Worm (Caenorhabditis elegans) whole organism, L2 larva: Measurements from ENCODE around the gene K02E2.11.
A peak's percentile ranks its signal among the peaks of the same experiment; 100 is the strongest.

Experiments used
- C34F6.9 ChIP-seq: fragments of 150-350 bp; optimal IDR thresholded peaks from 2 replicates; lab custom pipeline; 2014; ENCODE audit warnings: missing biosample characterization, missing genetic modification characterization
- F13H6.1 ChIP-seq: sonication (generic microtip); optimal IDR thresholded peaks from 2 replicates; lab custom pipeline; 2016; ENCODE audit warnings: missing genetic modification characterization, missing compliant biosample characterization
- R02D3.7 ChIP-seq: fragments of 150-350 bp; optimal IDR thresholded peaks from 2 replicates; lab custom pipeline; 2014; ENCODE audit warnings: missing biosample characterization, missing genetic modification characterization
- ZK546.5 ChIP-seq: sonication (generic microtip); optimal IDR thresholded peaks from 2 replicates; lab custom pipeline; 2017; ENCODE audit warnings: missing biosample characterization, missing genetic modification characterization
- alr-1 ChIP-seq: fragments of 150-350 bp; optimal IDR thresholded peaks from 2 replicates; lab custom pipeline; 2014; ENCODE audit warnings: missing biosample characterization, missing genetic modification characterization
- aly-2 ChIP-seq: fragments of 150-350 bp; optimal IDR thresholded peaks from 2 replicates; lab custom pipeline; 2014; ENCODE audit warnings: missing biosample characterization, missing genetic modification characterization
- ama-1 ChIP-seq: fragments of 150-350 bp; optimal IDR thresholded peaks from 2 replicates; lab custom pipeline; 2018; ENCODE audit warnings: inconsistent platforms
- blmp-1 ChIP-seq: sonication (generic microtip); optimal IDR thresholded peaks from 2 replicates; lab custom pipeline; 2017; ENCODE audit warnings: missing genetic modification characterization, mild to moderate bottlenecking, missing compliant biosample characterization, antibody characterized with exemption, moderate library complexity; ENCODE audit not compliant: insufficient read depth
- ceh-16 ChIP-seq: fragments of 150-350 bp; optimal IDR thresholded peaks from 2 replicates; lab custom pipeline; 2014; ENCODE audit warnings: missing biosample characterization, missing genetic modification characterization
- crh-2 ChIP-seq: sonication (generic microtip); optimal IDR thresholded peaks from 2 replicates; lab custom pipeline; 2017; ENCODE audit warnings: missing biosample characterization, missing genetic modification characterization
- egl-27 ChIP-seq: sonication (generic microtip); optimal IDR thresholded peaks from 3 replicates; lab custom pipeline; 2017; ENCODE audit warnings: missing biosample characterization, missing genetic modification reagents, missing genetic modification characterization
- elt-3 ChIP-seq: sonication (generic microtip); optimal IDR thresholded peaks from 2 replicates; lab custom pipeline; 2017; ENCODE audit warnings: missing biosample characterization, missing genetic modification characterization
- fos-1 ChIP-seq: fragments of 150-350 bp; optimal IDR thresholded peaks from 2 replicates; lab custom pipeline; 2014; ENCODE audit warnings: missing biosample characterization, missing genetic modification characterization
- gmeb-1 ChIP-seq: fragments of 150-350 bp; optimal IDR thresholded peaks from 2 replicates; lab custom pipeline; 2014; ENCODE audit warnings: missing biosample characterization, missing genetic modification characterization
- lin-11 ChIP-seq: fragments of 150-350 bp; sonication (generic microtip); optimal IDR thresholded peaks from 2 replicates; lab custom pipeline; 2014; ENCODE audit warnings: missing biosample characterization, missing genetic modification characterization, inconsistent platforms, mixed read lengths
- lin-13 ChIP-seq: fragments of 150-350 bp; optimal IDR thresholded peaks from 2 replicates; lab custom pipeline; 2014; ENCODE audit warnings: missing biosample characterization, missing genetic modification reagents, missing genetic modification characterization
- lin-39 ChIP-seq: fragments of 150-350 bp; optimal IDR thresholded peaks from 2 replicates; lab custom pipeline; 2014; ENCODE audit warnings: missing biosample characterization, missing genetic modification reagents, missing genetic modification characterization
- lsy-2 ChIP-seq, 2 experiments: fragments of 150-350 bp in 1 of 2; sonication (generic microtip) in 1 of 2; optimal IDR thresholded peaks; 2 replicates each; lab custom pipeline; 2014 to 2017; ENCODE audit warnings: missing biosample characterization in 2 of 2, missing genetic modification characterization in 2 of 2
- mab-5 ChIP-seq: fragments of 150-350 bp; optimal IDR thresholded peaks from 2 replicates; lab custom pipeline; 2014; ENCODE audit warnings: missing biosample characterization, missing genetic modification characterization
- mbf-1 ChIP-seq: sonication (generic microtip); optimal IDR thresholded peaks from 2 replicates; lab custom pipeline; 2017; ENCODE audit warnings: missing biosample characterization, missing genetic modification characterization
- mdl-1 ChIP-seq, 2 experiments: fragments of 150-350 bp in 1 of 2; sonication (generic microtip) in 1 of 2; optimal IDR thresholded peaks; 2 replicates each; lab custom pipeline; 2017; ENCODE audit warnings: missing biosample characterization in 2 of 2, missing genetic modification characterization in 2 of 2
- nhr-10 ChIP-seq: sonication (generic microtip); optimal IDR thresholded peaks from 2 replicates; lab custom pipeline; 2017; ENCODE audit warnings: missing biosample characterization, missing genetic modification characterization
- nhr-11 ChIP-seq: fragments of 150-350 bp; optimal IDR thresholded peaks from 2 replicates; lab custom pipeline; 2014; ENCODE audit warnings: missing biosample characterization, missing genetic modification characterization
- nhr-129 ChIP-seq: fragments of 150-350 bp; optimal IDR thresholded peaks from 2 replicates; lab custom pipeline; 2014; ENCODE audit warnings: missing biosample characterization, missing genetic modification characterization
- nhr-21 ChIP-seq: fragments of 150-350 bp; optimal IDR thresholded peaks from 2 replicates; lab custom pipeline; 2014; ENCODE audit warnings: missing biosample characterization, missing genetic modification characterization
- nhr-23 ChIP-seq: fragments of 150-350 bp; optimal IDR thresholded peaks from 2 replicates; lab custom pipeline; 2014; ENCODE audit warnings: missing biosample characterization, missing genetic modification reagents, missing genetic modification characterization
- nhr-25 ChIP-seq: fragments of 150-350 bp; sonication (generic microtip); optimal IDR thresholded peaks from 3 replicates; lab custom pipeline; 2014; ENCODE audit warnings: missing biosample characterization, missing genetic modification characterization
- nhr-6 ChIP-seq: fragments of 150-350 bp; optimal IDR thresholded peaks from 2 replicates; lab custom pipeline; 2014; ENCODE audit warnings: missing biosample characterization, missing genetic modification characterization
- peb-1 ChIP-seq: fragments of 150-350 bp; optimal IDR thresholded peaks from 2 replicates; lab custom pipeline; 2014; ENCODE audit warnings: missing biosample characterization, missing genetic modification characterization
- sem-4 ChIP-seq: fragments of 150-350 bp; optimal IDR thresholded peaks from 2 replicates; lab custom pipeline; 2014; ENCODE audit warnings: missing biosample characterization, missing genetic modification reagents, missing genetic modification characterization
- skn-1 ChIP-seq: sonication (generic microtip); optimal IDR thresholded peaks from 2 replicates; lab custom pipeline; 2017; ENCODE audit warnings: missing biosample characterization, missing genetic modification characterization
- sma-3 ChIP-seq: sonication (generic microtip); optimal IDR thresholded peaks from 2 replicates; lab custom pipeline; 2016; ENCODE audit warnings: missing genetic modification reagents, missing genetic modification characterization, missing compliant biosample characterization
- sma-9 ChIP-seq, 2 experiments: fragments of 150-350 bp in 1 of 2; sonication (generic microtip) in 1 of 2; optimal IDR thresholded peaks; 2 replicates each; lab custom pipeline; 2014 to 2016; ENCODE audit warnings: missing genetic modification characterization in 2 of 2, mild to moderate bottlenecking in 1 of 2, missing biosample characterization in 1 of 2, missing compliant biosample characterization in 1 of 2, missing genetic modification reagents in 1 of 2, moderate library complexity in 1 of 2
- snpc-4 ChIP-seq: fragments of 150-350 bp; optimal IDR thresholded peaks from 2 replicates; lab custom pipeline; 2014; ENCODE audit warnings: missing biosample characterization, missing genetic modification characterization
- unc-39 ChIP-seq: fragments of 150-350 bp; optimal IDR thresholded peaks from 2 replicates; lab custom pipeline; 2014; ENCODE audit warnings: missing biosample characterization, missing genetic modification characterization
- unc-55 ChIP-seq: fragments of 150-350 bp; sonication (generic microtip); optimal IDR thresholded peaks from 3 replicates; lab custom pipeline; 2014; ENCODE audit warnings: missing biosample characterization, missing genetic modification reagents, missing genetic modification characterization
- unc-62 ChIP-seq: fragments of 150-350 bp; optimal IDR thresholded peaks from 2 replicates; lab custom pipeline; 2014; ENCODE audit warnings: missing biosample characterization, missing genetic modification reagents, missing genetic modification characterization
- ztf-1 ChIP-seq: fragments of 200-800 bp; sonication (Bioruptor generic); conservative IDR thresholded peaks from 2 replicates; pipeline ENCODE4 v1.3.6; 2022; ENCODE audit warnings: missing genetic modification characterization, missing compliant biosample characterization
- ztf-11 ChIP-seq: sonication (generic microtip); optimal IDR thresholded peaks from 2 replicates; lab custom pipeline; 2017; ENCODE audit warnings: missing biosample characterization, missing genetic modification characterization

K02E2.11 gene

ce11 chrV:20418768-20419167 lies 35.7 kb downstream of the K02E2.11 start (continued):
- no peak for TF ChIP-seq nhr-11 (tag; lab: Kevin White, UChicago)
- TF ChIP-seq alr-1 (tag; lab: Kevin White, UChicago): no peak
- TF ChIP-seq ztf-1 (GFP tag; lab: Robert Waterston, UW): no peak
- TF ChIP-seq ZK546.5: no peak
- peak; percentile 62 for TF ChIP-seq gmeb-1 (tag; lab: Kevin White, UChicago)
- TF ChIP-seq sem-4 (tag; lab: Kevin White, UChicago): peak; percentile 44
- TF ChIP-seq mbf-1: no peak
- TF ChIP-seq sma-9 (GFP tag; optimal IDR thresholded peaks at IDR 0.05; lab: Kevin White, UChicago): peak; percentile 96
- TF ChIP-seq sma-9 (tag; optimal IDR thresholded peaks at IDR 0.05; lab: Kevin White, UChicago): no peak
- no peak for TF ChIP-seq elt-3
- TF ChIP-seq nhr-25 (tag; lab: Kevin White, UChicago): peak; percentile 23
- TF ChIP-seq peb-1: no peak
- no peak for TF ChIP-seq ceh-16
- TF ChIP-seq mdl-1 (tag; optimal IDR thresholded peaks at IDR 0.05; lab: Kevin White, UChicago): peak in 1 of 2 experiments; percentile 73
- no peak for TF ChIP-seq ama-1 (lab: Kevin White, UChicago)
- TF ChIP-seq sma-3 (GFP tag; lab: Kevin White, UChicago): peak; percentile 70
- TF ChIP-seq nhr-21: peak; percentile 27

- peak; percentile 28 for TF ChIP-seq nhr-129 (tag; lab: Kevin White, UChicago)
- no peak for TF ChIP-seq nhr-25 (tag; lab: Kevin White, UChicago)
These were observed 36.5 kb downstream of the K02E2.11 start for ce11 chrV:20419643-20420042.

- no peak for TF ChIP-seq aly-2 (tag; lab: Kevin White, UChicago)
- peak; percentile 81 for TF ChIP-seq nhr-25 (tag; lab: Kevin White, UChicago)
- peak; percentile 36 for TF ChIP-seq ceh-16
- peak; percentile 70 for TF ChIP-seq sma-9 (GFP tag; optimal IDR thresholded peaks at IDR 0.05; lab: Kevin White, UChicago)
- TF ChIP-seq sma-9 (tag; optimal IDR thresholded peaks at IDR 0.05; lab: Kevin White, UChicago): no peak
These were observed 39.6 kb downstream of the K02E2.11 start for ce11 chrV:20422738-20423137.

ce11 chrV:20423428-20423827 lies 40.3 kb downstream of the K02E2.11 start:
- TF ChIP-seq snpc-4 (tag; lab: Kevin White, UChicago) (no peak), nhr-10 (tag; lab: Kevin White, UChicago) (no peak), F13H6.1 (tag; lab: Kevin White, UChicago) (peak; percentile 8), peb-1 (no peak), R02D3.7 (tag; lab: Kevin White, UChicago) (no peak), egl-27 (tag; lab: Kevin White, UChicago) (no peak), sma-9 (GFP tag; optimal IDR thresholded peaks at IDR 0.05; lab: Kevin White, UChicago) (peak; percentile 82), sma-9 (tag; optimal IDR thresholded peaks at IDR 0.05; lab: Kevin White, UChicago) (no peak), lin-11 (tag; lab: Kevin White, UChicago) (no peak), lin-39 (tag; lab: Kevin White, UChicago) (no peak), fos-1 (tag; lab: Kevin White, UChicago) (peak; percentile 71), lsy-2 (tag; optimal IDR thresholded peaks at IDR 0.05; lab: Kevin White, UChicago) (peak in 1 of 2 experiments; percentile 15), nhr-129 (tag; lab: Kevin White, UChicago) (no peak), nhr-21 (peak; percentile 4), nhr-6 (no peak)

- TF ChIP-seq elt-3 (no peak), sma-9 (GFP tag; optimal IDR thresholded peaks at IDR 0.05; lab: Kevin White, UChicago) (peak; percentile 96), sma-9 (tag; optimal IDR thresholded peaks at IDR 0.05; lab: Kevin White, UChicago) (no peak), gmeb-1 (tag; lab: Kevin White, UChicago) (peak; percentile 86), snpc-4 (tag; lab: Kevin White, UChicago) (peak; percentile 19), mab-5 (tag; lab: Kevin White, UChicago) (no peak), sma-3 (GFP tag; lab: Kevin White, UChicago) (peak; percentile 39), egl-27 (tag; lab: Kevin White, UChicago) (peak; percentile 49), mdl-1 (tag; optimal IDR thresholded peaks at IDR 0.05; lab: Kevin White, UChicago) (peak in 1 of 2 experiments; percentile 38), lin-13 (GFP tag; lab: Kevin White, UChicago) (peak; percentile 48), lsy-2 (tag; optimal IDR thresholded peaks at IDR 0.05; lab: Kevin White, UChicago) (peak; percentile 27 to 47), sem-4 (tag; lab: Kevin White, UChicago) (peak; percentile 6), nhr-21 (peak; percentile 39), crh-2 (tag; lab: Kevin White, UChicago) (peak; percentile 28), C34F6.9 (tag; lab: Kevin White, UChicago) (peak; percentile 53), nhr-6 (peak; percentile 30), blmp-1 (tag; lab: Kevin White, UChicago) (peak; percentile 48), nhr-11 (tag; lab: Kevin White, UChicago) (no peak), ztf-11 (tag; lab: Kevin White, UChicago) (no peak), unc-55 (GFP tag; lab: Kevin White, UChicago) (peak; percentile 72), nhr-23 (tag; lab: Kevin White, UChicago) (no peak), unc-39 (tag; lab: Kevin White, UChicago) (no peak), skn-1 (tag; lab: Kevin White, UChicago) (no peak), unc-62 (no peak), ama-1 (lab: Kevin White, UChicago) (no peak), nhr-129 (tag; lab: Kevin White, UChicago) (peak; percentile 45), nhr-25 (tag; lab: Kevin White, UChicago) (peak; percentile 66), F13H6.1 (tag; lab: Kevin White, UChicago) (peak; percentile 75)
These were observed 41.4 kb downstream of the K02E2.11 start for ce11 chrV:20424229-20425182.
